Worm (Caenorhabditis elegans) whole organism, L4 larva: ENCODE data around the gene T01C1.4.

Source experiments
- aha-1 ChIP-seq: fragments of 150-350 bp; peaks from one replicate; lab custom pipeline; 2014; ENCODE audit warnings: missing biosample characterization, missing genetic modification characterization
- dve-1 ChIP-seq: sonication (generic microtip); optimal IDR thresholded peaks from 2 replicates; lab custom pipeline; 2017; ENCODE audit warnings: antibody characterized with exemption, mild to moderate bottlenecking, missing genetic modification characterization, missing compliant biosample characterization; ENCODE audit not compliant: insufficient read depth

ce11 chrX:10687317-10687716 lies 29.6 kb downstream of the T01C1.4 start:
- TF ChIP-seq aha-1 (tag; lab: Kevin White, UChicago) (no peak), dve-1 (tag; lab: Kevin White, UChicago) (peak; percentile 44)
